Worm (Caenorhabditis elegans) whole organism, L4/young adult: ENCODE measurements around the gene M05D6.3.

Experiments
- W03F9.2 ChIP-seq: fragments of 150-350 bp; optimal IDR thresholded peaks from 2 replicates; lab custom pipeline; 2014; ENCODE audit warnings: missing biosample characterization, missing genetic modification characterization
- dao-5 ChIP-seq: sonication (generic microtip); optimal IDR thresholded peaks from 2 replicates; lab custom pipeline; 2016; ENCODE audit warnings: missing genotype, missing genetic modification characterization, moderate library complexity, missing compliant biosample characterization

- no peak for TF ChIP-seq W03F9.2
- TF ChIP-seq dao-5 (tag; lab: Kevin White, UChicago) = no peak
Measured at ce11 chrII:8498173-8498572, 22.6 kb downstream of the M05D6.3 start.
